Fruit fly (Drosophila melanogaster) whole organism, embryonic: ENCODE measurements around the gene CG17207.
A peak's percentile ranks its signal among the peaks of the same experiment; 100 is the strongest.

Experiments used
- Adf1 ChIP-seq: fragments of 200-800 bp; sonication (Bioruptor generic); IDR thresholded peaks from 2 replicates; pipeline ENCODE4 v1.3.6; 2022; ENCODE audit warnings: missing biosample characterization, missing genetic modification characterization
- CG10321 ChIP-seq: fragments of 200-800 bp; sonication (Bioruptor generic); IDR thresholded peaks from 2 replicates; pipeline ENCODE4 v1.3.6; 2022; ENCODE audit warnings: missing biosample characterization, missing genetic modification characterization
- CG10462 ChIP-seq: fragments of 200-800 bp; sonication (Bioruptor generic); optimal IDR thresholded peaks from 2 replicates; lab custom pipeline; 2016; ENCODE audit warnings: missing biosample characterization, missing genetic modification characterization
- CG11560 ChIP-seq: fragments of 200-800 bp; sonication (Bioruptor generic); IDR thresholded peaks from 3 replicates; pipeline ENCODE4 v1.3.6; 2022; ENCODE audit warnings: missing biosample characterization, missing genetic modification characterization
- CG12104 ChIP-seq: fragments of 200-800 bp; sonication (Bioruptor generic); optimal IDR thresholded peaks from 3 replicates; lab custom pipeline; 2016; ENCODE audit warnings: missing biosample characterization, missing genetic modification characterization
- CG12659 ChIP-seq: fragments of 200-800 bp; sonication (Bioruptor generic); optimal IDR thresholded peaks from 3 replicates; lab custom pipeline; 2017; ENCODE audit warnings: mild to moderate bottlenecking, missing biosample characterization, missing genetic modification reagents, missing genetic modification characterization
- CG12942 ChIP-seq: fragments of 200-800 bp; sonication (Bioruptor generic); optimal IDR thresholded peaks from 3 replicates; lab custom pipeline; 2016; ENCODE audit warnings: missing biosample characterization, missing genetic modification characterization
- CG13287 ChIP-seq: fragments of 200-800 bp; sonication (Bioruptor generic); IDR thresholded peaks from 2 replicates; pipeline ENCODE4 v1.3.6; 2022; ENCODE audit warnings: missing biosample characterization, missing genetic modification characterization; ENCODE audit not compliant: partially characterized antibody
- CG14050 ChIP-seq: fragments of 200-800 bp; sonication (Bioruptor generic); IDR thresholded peaks from 3 replicates; pipeline ENCODE4 v1.3.6; 2022; ENCODE audit warnings: missing biosample characterization, missing genetic modification characterization
- CG14710 ChIP-seq: fragments of 200-800 bp; sonication (Bioruptor generic); optimal IDR thresholded peaks from 3 replicates; lab custom pipeline; 2019; ENCODE audit warnings: missing biosample characterization, mild to moderate bottlenecking, missing genetic modification characterization, moderate library complexity
- CG15601 ChIP-seq: fragments of 200-800 bp; sonication (Bioruptor generic); optimal IDR thresholded peaks from 3 replicates; lab custom pipeline; 2019; ENCODE audit warnings: missing biosample characterization, mild to moderate bottlenecking, missing genetic modification characterization, moderate library complexity
- CG1647 ChIP-seq: fragments of 200-800 bp; sonication (Bioruptor generic); optimal IDR thresholded peaks from 3 replicates; lab custom pipeline; 2016; ENCODE audit warnings: missing biosample characterization, missing genetic modification characterization
- CG18262 ChIP-seq: fragments of 200-800 bp; optimal IDR thresholded peaks from 3 replicates; lab custom pipeline; 2019; ENCODE audit warnings: missing biosample characterization, mild to moderate bottlenecking, missing genetic modification characterization, moderate library complexity
- CG2129 ChIP-seq: fragments of 200-800 bp; sonication (Bioruptor generic); IDR thresholded peaks from 2 replicates; pipeline ENCODE4 v1.3.6; 2022; ENCODE audit warnings: missing biosample characterization, missing genetic modification characterization; ENCODE audit not compliant: partially characterized antibody
- CG2202 ChIP-seq: fragments of 200-800 bp; sonication (Bioruptor generic); optimal IDR thresholded peaks from 2 replicates; lab custom pipeline; 2018; ENCODE audit warnings: missing biosample characterization, mild to moderate bottlenecking, missing genetic modification characterization
- CG30020 ChIP-seq: fragments of 200-800 bp; optimal IDR thresholded peaks from 2 replicates; lab custom pipeline; 2019; ENCODE audit warnings: missing biosample characterization, mild to moderate bottlenecking, missing genetic modification characterization, moderate library complexity
- CG34376 ChIP-seq: fragments of 200-800 bp; sonication (Bioruptor generic); optimal IDR thresholded peaks from 2 replicates; lab custom pipeline; 2018; ENCODE audit warnings: missing biosample characterization, mild to moderate bottlenecking, missing genetic modification characterization
- CG34422 ChIP-seq: fragments of 200-800 bp; sonication (Bioruptor generic); IDR thresholded peaks from 3 replicates; pipeline ENCODE4 v1.3.6; 2022; ENCODE audit warnings: missing biosample characterization, missing genetic modification characterization
- CG42726 ChIP-seq: fragments of 200-800 bp; sonication (Bioruptor generic); IDR thresholded peaks from 2 replicates; pipeline ENCODE4 v1.3.6; 2022; ENCODE audit warnings: missing biosample characterization, missing genetic modification characterization; ENCODE audit not compliant: partially characterized antibody
- CG4360 ChIP-seq: fragments of 200-800 bp; sonication (Bioruptor generic); IDR thresholded peaks from 2 replicates; pipeline ENCODE4 v1.3.6; 2022; ENCODE audit warnings: missing biosample characterization, missing genetic modification characterization
- CG4617 ChIP-seq: fragments of 200-800 bp; sonication (Bioruptor generic); optimal IDR thresholded peaks from 3 replicates; lab custom pipeline; 2016; ENCODE audit warnings: missing biosample characterization, missing genetic modification characterization, borderline replicate concordance
- CG5953 ChIP-seq: fragments of 200-800 bp; sonication (Bioruptor generic); IDR thresholded peaks from 2 replicates; pipeline ENCODE4 v1.3.6; 2022; ENCODE audit warnings: missing biosample characterization, missing genetic modification characterization
- CG6791 ChIP-seq: fragments of 200-800 bp; sonication (Bioruptor generic); IDR thresholded peaks from 3 replicates; pipeline ENCODE4 v1.3.6; 2022; ENCODE audit warnings: missing biosample characterization, missing genetic modification characterization; ENCODE audit not compliant: partially characterized antibody
- D ChIP-seq, 2 experiments: fragments of 200-800 bp in 1 of 2; fragments of >200 bp in 1 of 2; sonication (Bioruptor generic) in 1 of 2; optimal IDR thresholded peaks; 2 replicates in 1 of 2; 3 replicates in 1 of 2; lab custom pipeline; 2017; ENCODE audit warnings: mild to moderate bottlenecking in 1 of 2, missing biosample characterization in 1 of 2, missing genetic modification characterization in 1 of 2, missing genetic modification reagents in 1 of 2
- D19A ChIP-seq: fragments of 200-800 bp; optimal IDR thresholded peaks from 3 replicates; lab custom pipeline; 2019; ENCODE audit warnings: missing biosample characterization, mild to moderate bottlenecking, missing genetic modification characterization, moderate library complexity
- Dp ChIP-seq: fragments of 200-800 bp; sonication (Bioruptor generic); optimal IDR thresholded peaks from 2 replicates; lab custom pipeline; 2018; ENCODE audit warnings: missing biosample characterization, mild to moderate bottlenecking, missing genetic modification characterization, moderate library complexity
- Dref ChIP-seq: fragments of 200-800 bp; sonication (Bioruptor generic); IDR thresholded peaks from 2 replicates; pipeline ENCODE4 v1.3.6; 2022; ENCODE audit warnings: missing biosample characterization, missing genetic modification characterization
- Gug ChIP-seq: fragments of 200-800 bp; sonication (Bioruptor generic); IDR thresholded peaks from 4 replicates; pipeline ENCODE4 v1.3.6; 2022; ENCODE audit warnings: missing biosample characterization, missing genetic modification characterization
- HLH4C ChIP-seq: fragments of 200-800 bp; sonication (Bioruptor generic); IDR thresholded peaks from 3 replicates; pipeline ENCODE4 v1.3.6; 2022; ENCODE audit warnings: missing biosample characterization, missing genetic modification characterization; ENCODE audit not compliant: partially characterized antibody
- Myb ChIP-seq: fragments of 200-800 bp; sonication (Bioruptor generic); optimal IDR thresholded peaks from 2 replicates; lab custom pipeline; 2016; ENCODE audit warnings: missing biosample characterization, missing genetic modification characterization
- NC2α ChIP-seq: fragments of 200-800 bp; sonication (Bioruptor generic); optimal IDR thresholded peaks from 2 replicates; lab custom pipeline; 2016; ENCODE audit warnings: missing biosample characterization, missing genetic modification characterization
- Six4 ChIP-seq: fragments of 200-800 bp; sonication (Bioruptor generic); optimal IDR thresholded peaks from 2 replicates; lab custom pipeline; 2016; ENCODE audit warnings: missing biosample characterization, missing genetic modification characterization
- Sox102F ChIP-seq: fragments of 200-800 bp; sonication (Bioruptor generic); optimal IDR thresholded peaks from 2 replicates; lab custom pipeline; 2018; ENCODE audit warnings: missing biosample characterization, mild to moderate bottlenecking, missing genetic modification characterization, moderate library complexity
- Stat92E ChIP-seq, 3 experiments: fragments of >200 bp in 2 of 3; fragments of 200-800 bp in 1 of 3; sonication (Bioruptor generic) in 1 of 3; optimal IDR thresholded peaks; 2 replicates each; lab custom pipeline; 2017 to 2019; ENCODE audit warnings: missing biosample characterization in 3 of 3, missing genetic modification characterization in 3 of 3, mild to moderate bottlenecking in 1 of 3, moderate library complexity in 1 of 3
- Trl ChIP-seq, 3 experiments: fragments of >200 bp in 2 of 3; fragments of 200-800 bp in 1 of 3; sonication (Bioruptor generic) in 1 of 3; optimal IDR thresholded peaks; 2 replicates in 1 of 3; 3 replicates in 2 of 3; lab custom pipeline; 2016 to 2017; ENCODE audit warnings: missing biosample characterization in 1 of 3, missing genetic modification characterization in 1 of 3
- YL-1 ChIP-seq: fragments of 200-800 bp; sonication (Bioruptor generic); optimal IDR thresholded peaks from 3 replicates; lab custom pipeline; 2017; ENCODE audit warnings: missing biosample characterization, mild to moderate bottlenecking, missing genetic modification characterization
- amos ChIP-seq: fragments of 200-800 bp; sonication (Bioruptor generic); IDR thresholded peaks from 2 replicates; pipeline ENCODE4 v1.3.6; 2022; ENCODE audit warnings: missing biosample characterization, missing genetic modification characterization; ENCODE audit not compliant: partially characterized antibody
- ash1 ChIP-seq: fragments of 200-800 bp; sonication (Bioruptor generic); optimal IDR thresholded peaks from 2 replicates; lab custom pipeline; 2018; ENCODE audit warnings: missing biosample characterization, mild to moderate bottlenecking, missing genetic modification characterization
- chm ChIP-seq: fragments of 200-800 bp; sonication (Bioruptor generic); IDR thresholded peaks from 2 replicates; pipeline ENCODE4 v1.3.6; 2022; ENCODE audit warnings: missing biosample characterization, missing genetic modification characterization
- gfzf ChIP-seq: fragments of 200-800 bp; sonication (Bioruptor generic); optimal IDR thresholded peaks from 2 replicates; lab custom pipeline; 2016; ENCODE audit warnings: missing biosample characterization, mild to moderate bottlenecking, missing genetic modification characterization, moderate library complexity
- jing ChIP-seq: fragments of 200-800 bp; sonication (Bioruptor generic); optimal IDR thresholded peaks from 2 replicates; lab custom pipeline; 2018; ENCODE audit warnings: missing biosample characterization, mild to moderate bottlenecking, missing genetic modification characterization
- maf-S ChIP-seq: fragments of 200-800 bp; sonication (Bioruptor generic); optimal IDR thresholded peaks from 2 replicates; lab custom pipeline; 2016; ENCODE audit warnings: missing biosample characterization, missing genetic modification characterization
- psq ChIP-seq: fragments of 200-800 bp; sonication (Bioruptor generic); optimal IDR thresholded peaks from 2 replicates; lab custom pipeline; 2017; ENCODE audit warnings: missing biosample characterization, missing genetic modification characterization
- sens ChIP-seq: fragments of 200-800 bp; sonication (Bioruptor generic); peaks from one replicate; lab custom pipeline; 2016; ENCODE audit warnings: missing biosample characterization, missing genetic modification characterization
- sens-2 ChIP-seq: fragments of 200-800 bp; sonication (Bioruptor generic); IDR thresholded peaks from 2 replicates; pipeline ENCODE4 v1.3.6; 2022; ENCODE audit warnings: missing biosample characterization, missing genetic modification characterization
- stwl ChIP-seq: fragments of 200-800 bp; sonication (Bioruptor generic); optimal IDR thresholded peaks from 3 replicates; lab custom pipeline; 2018; ENCODE audit warnings: missing biosample characterization, mild to moderate bottlenecking, missing genetic modification characterization, moderate library complexity
- sug ChIP-seq: fragments of 200-800 bp; optimal IDR thresholded peaks from 2 replicates; lab custom pipeline; 2019; ENCODE audit warnings: missing biosample characterization, mild to moderate bottlenecking, missing genetic modification characterization, moderate library complexity
- unc-4 ChIP-seq: fragments of 200-800 bp; sonication (Bioruptor generic); IDR thresholded peaks from 2 replicates; pipeline ENCODE4 v1.3.6; 2022; ENCODE audit warnings: missing biosample characterization, missing genetic modification characterization; ENCODE audit not compliant: partially characterized antibody

CG17207 gene

DNA sequence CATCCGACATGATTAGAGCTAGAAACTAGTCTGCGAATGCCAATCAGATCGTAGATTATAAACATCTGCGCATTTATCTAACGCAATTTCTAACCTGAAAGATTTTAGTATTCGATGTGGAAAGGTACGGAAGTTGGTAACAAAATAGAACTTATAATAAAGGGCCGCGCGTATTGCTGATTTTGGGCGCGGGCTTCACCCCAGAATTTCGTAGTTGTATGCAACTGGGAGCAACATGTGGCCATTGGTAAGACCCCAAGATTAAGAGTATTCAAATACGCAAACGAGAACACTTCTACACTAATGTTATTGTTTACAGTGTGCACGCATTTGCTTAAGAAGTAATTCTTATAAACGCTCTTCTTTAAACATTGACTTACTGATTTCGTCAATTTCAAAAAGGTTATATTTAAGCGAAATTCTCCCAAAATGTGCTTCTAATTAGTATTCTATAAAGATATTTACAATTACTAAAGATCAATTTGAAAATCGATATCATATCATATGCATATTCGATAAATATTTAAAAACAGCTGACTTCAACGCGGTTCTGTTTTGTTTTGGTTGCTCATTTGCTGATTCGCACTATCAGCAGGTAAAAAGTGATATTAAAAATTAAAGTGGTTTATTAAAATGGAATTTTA, 21.1 kb upstream of the CG17207 start, which contains the start of the genes CG5961 and Polr3C (continued):
- TF ChIP-seq psq = peak; percentile 80
- peak; percentile 72 for TF ChIP-seq CG13287 (GFP tag; lab: Robert Waterston, UW)
- no peak for TF ChIP-seq sens-2 (GFP tag; lab: Robert Waterston, UW)
- peak; percentile 71 for TF ChIP-seq gfzf
- TF ChIP-seq Adf1 = no peak
- peak; percentile 56 for TF ChIP-seq CG14710 (tag; lab: Kevin White, UChicago)
- TF ChIP-seq CG2129 (GFP tag; lab: Robert Waterston, UW) = 0 out of 2 replicates have a peak, but pooled peaks have one; percentile 25
- TF ChIP-seq stwl = peak; percentile 63
- TF ChIP-seq unc-4 (GFP tag; lab: Robert Waterston, UW) = peak; percentile 43; the same call in 1 of the 2 replicates
- peak; percentile 6 for TF ChIP-seq sug (tag; lab: Kevin White, UChicago)
- peak; percentile 35 for TF ChIP-seq CG12659 (GFP tag; lab: Kevin White, UChicago)
- TF ChIP-seq D19A = peak; percentile 61
- TF ChIP-seq Dp (GFP tag; lab: Kevin White, UChicago) = peak; percentile 71
- TF ChIP-seq sens (GFP tag; lab: Kevin White, UChicago) = peak; percentile 27
- TF ChIP-seq Dref (GFP tag; lab: Robert Waterston, UW) = peak; percentile 56
- TF ChIP-seq CG18262 (tag; lab: Kevin White, UChicago) = no peak
- TF ChIP-seq CG10462 = no peak
- no peak for TF ChIP-seq CG10321 (GFP tag; lab: Robert Waterston, UW)
- peak; percentile 24 for TF ChIP-seq CG34376
- TF ChIP-seq CG11560 = peak; percentile 95
- peak; percentile 65 for TF ChIP-seq YL-1 (GFP tag; lab: Kevin White, UChicago)
- 0 out of 3 replicates have a peak, but pooled peaks have one; percentile 19 for TF ChIP-seq CG6791 (GFP tag; lab: Robert Waterston, UW)
- peak; percentile 13 for TF ChIP-seq CG30020 (tag; lab: Kevin White, UChicago)
- no peak for TF ChIP-seq CG34422 (GFP tag; lab: Robert Waterston, UW)
- TF ChIP-seq CG15601 (tag; lab: Kevin White, UChicago) = peak; percentile 61
- no peak for TF ChIP-seq CG5953 (GFP tag; lab: Robert Waterston, UW)
- TF ChIP-seq Stat92E (GFP tag; optimal IDR thresholded peaks at IDR 0.05; lab: Kevin White, UChicago) = peak in 1 of 3 experiments; percentile 20

DNA sequence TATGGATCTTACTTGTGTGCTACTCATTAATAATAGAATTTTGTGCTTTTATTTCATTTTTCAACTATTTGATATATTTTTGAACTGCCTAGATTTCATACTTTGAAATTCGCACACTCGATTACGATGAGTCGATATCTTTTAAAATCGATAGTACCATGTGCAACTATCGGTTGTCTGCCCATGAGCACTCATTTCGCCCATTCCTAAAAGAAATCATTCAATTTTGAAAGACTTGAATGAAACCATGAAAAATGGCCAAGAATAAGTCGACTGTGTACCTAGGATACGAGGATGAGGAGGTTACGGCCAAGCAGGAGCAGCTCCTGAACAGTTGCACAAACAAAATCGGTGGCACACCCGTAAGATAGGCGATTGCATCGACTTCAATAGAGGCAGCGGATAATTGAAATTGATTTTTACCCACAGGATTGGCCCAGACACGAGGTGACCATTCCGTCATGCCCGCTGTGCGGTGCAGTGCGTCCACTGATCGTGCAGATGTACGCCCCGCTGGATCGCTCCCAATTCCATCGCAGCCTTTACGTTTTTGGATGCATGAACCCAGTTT, 17.5 kb upstream of the CG17207 start, which contains the start of gene trus:
Gene trus, plus strand, starts transcription at position 204 of the 571 bp plus-strand sequence.
- TF ChIP-seq jing (GFP tag; lab: Kevin White, UChicago) (no peak), CG12104 (GFP tag; lab: Kevin White, UChicago) (no peak), CG1647 (GFP tag; lab: Kevin White, UChicago) (no peak), CG4617 (GFP tag; lab: Kevin White, UChicago) (peak; percentile 50), CG2202 (tag; lab: Kevin White, UChicago) (no peak), Sox102F (GFP tag; lab: Kevin White, UChicago) (no peak), CG4360 (no peak), HLH4C (peak; percentile 87), NC2α (GFP tag; lab: Kevin White, UChicago) (no peak), amos (peak; percentile 90), ash1 (GFP tag; lab: Kevin White, UChicago) (no peak), Gug (GFP tag; lab: Robert Waterston, UW) (no peak), CG12942 (GFP tag; lab: Kevin White, UChicago) (no peak), chm (no peak), maf-S (no peak), Myb (GFP tag; lab: Kevin White, UChicago) (peak; percentile 44), Trl (optimal IDR thresholded peaks at IDR 0.05; lab: Kevin White, UChicago) (no peak), Trl (GFP tag; optimal IDR thresholded peaks at IDR 0.05; lab: Kevin White, UChicago) (no peak), Six4 (GFP tag; lab: Kevin White, UChicago) (no peak), D (optimal IDR thresholded peaks at IDR 0.05; lab: Kevin White, UChicago) (no peak), D (GFP tag; optimal IDR thresholded peaks at IDR 0.05; lab: Kevin White, UChicago) (no peak), CG42726 (GFP tag; lab: Robert Waterston, UW) (peak; percentile 46; the same call in 1 of the 2 replicates), Dref (GFP tag; lab: Robert Waterston, UW) (peak; percentile 93), CG14050 (GFP tag; lab: Robert Waterston, UW) (no peak)
